Worm (Caenorhabditis elegans): ENCODE measurements around the gene znf-706.

znf-706 gene

DNA sequence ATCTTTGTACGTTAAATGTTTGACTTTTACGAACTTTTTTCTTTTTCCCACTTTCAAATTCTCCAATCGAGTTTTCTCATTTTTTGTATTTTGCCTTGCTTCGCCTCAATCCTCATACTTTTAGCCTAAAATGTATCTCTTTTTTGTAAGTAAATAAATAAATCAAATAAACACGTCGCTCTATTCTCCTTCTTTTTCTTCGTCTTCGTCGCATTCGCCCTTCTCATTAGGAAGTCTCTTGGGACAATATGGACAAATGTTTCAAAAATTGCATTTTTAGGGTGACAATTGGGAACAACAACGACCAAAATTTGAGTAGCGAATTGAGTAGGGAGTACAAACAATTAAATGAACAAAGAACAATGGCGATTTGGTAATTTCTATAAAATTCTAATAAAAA lies 4.0 kb downstream of the znf-706 start:
- TF ChIP-seq mec-3 (tag; optimal IDR thresholded peaks at IDR 0.05; ENCODE audit: borderline replicate concordance), result no peak
- TF ChIP-seq ceh-31 (tag; optimal IDR thresholded peaks at IDR 0.05), result peak; percentile 2
- peak; percentile 97 for TF ChIP-seq unc-42 (tag; optimal IDR thresholded peaks at IDR 0.05)

DNA sequence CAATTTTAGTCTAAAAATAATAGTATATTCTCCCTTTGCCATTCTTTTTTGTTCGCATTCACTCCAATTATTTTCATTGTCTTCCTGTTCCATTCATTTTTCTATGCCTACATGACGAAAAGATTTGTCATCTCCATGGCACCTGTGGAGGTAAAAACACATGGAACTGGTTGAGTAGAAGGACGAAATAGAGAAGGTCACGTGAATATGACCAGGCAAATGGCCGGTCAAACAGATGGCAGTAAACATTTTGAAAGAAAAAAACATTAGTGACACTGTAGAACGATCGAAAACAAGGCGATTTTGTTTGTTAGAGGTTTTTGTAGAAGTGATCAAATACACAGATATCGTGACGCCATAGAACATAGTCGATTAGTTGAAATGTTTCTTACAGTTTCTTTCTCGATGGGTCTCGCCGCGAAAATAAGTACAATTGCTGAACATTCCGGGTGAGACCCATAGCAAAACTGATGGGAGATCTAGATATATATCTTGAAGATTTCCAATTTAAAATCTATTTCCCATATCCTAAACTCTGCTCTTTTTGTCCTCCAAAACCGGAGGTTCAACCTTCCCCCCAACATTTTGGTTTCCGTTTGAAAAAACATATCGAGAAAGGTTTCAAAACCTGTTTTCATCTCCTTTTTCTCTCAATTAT lies 5.4 kb downstream of the znf-706 start:
- TF ChIP-seq npax-4 (tag; optimal IDR thresholded peaks at IDR 0.05), result no peak
- TF ChIP-seq ceh-19 (GFP tag; optimal IDR thresholded peaks at IDR 0.05), result no peak
- TF ChIP-seq hlh-30 (tag; optimal IDR thresholded peaks at IDR 0.05; ENCODE audit: insufficient read depth), result peak; percentile 24
- no peak for TF ChIP-seq sdc-2 (tag; optimal IDR thresholded peaks at IDR 0.05)

DNA sequence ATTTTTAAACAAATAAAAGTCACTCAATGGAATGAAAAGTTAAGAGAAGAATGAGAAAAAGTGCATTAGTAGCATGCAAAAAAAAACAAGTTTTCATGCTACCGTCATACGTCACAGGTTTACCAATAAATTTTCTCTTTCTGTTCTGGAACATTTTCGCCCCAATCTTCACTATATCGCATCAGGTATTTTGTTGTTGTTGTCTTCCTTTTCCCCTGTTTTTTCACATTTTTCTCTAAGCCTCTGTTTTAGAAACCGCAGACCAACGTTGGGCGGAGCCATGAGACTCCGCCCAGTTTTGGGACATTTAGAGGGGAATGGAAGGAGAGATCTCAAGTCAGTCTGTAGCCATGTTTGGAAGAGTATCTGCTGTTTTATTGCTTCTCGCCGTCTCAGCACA lies 7.7 kb downstream of the znf-706 start, which contains the start of gene msa-1:
msa-1 (plus strand) TSS at position 301 of the 400 bp plus-strand sequence.
- no peak for TF ChIP-seq zip-5 (tag; optimal IDR thresholded peaks at IDR 0.05)
- 0 out of 2 replicates have a peak, but pooled peaks have one; percentile 14 for TF ChIP-seq ceh-45 (GFP tag; IDR thresholded peaks at IDR 0.05)
- no peak for TF ChIP-seq madf-2 (tag; optimal IDR thresholded peaks at IDR 0.05)
- no peak for TF ChIP-seq eyg-1 (tag; optimal IDR thresholded peaks at IDR 0.05)

DNA sequence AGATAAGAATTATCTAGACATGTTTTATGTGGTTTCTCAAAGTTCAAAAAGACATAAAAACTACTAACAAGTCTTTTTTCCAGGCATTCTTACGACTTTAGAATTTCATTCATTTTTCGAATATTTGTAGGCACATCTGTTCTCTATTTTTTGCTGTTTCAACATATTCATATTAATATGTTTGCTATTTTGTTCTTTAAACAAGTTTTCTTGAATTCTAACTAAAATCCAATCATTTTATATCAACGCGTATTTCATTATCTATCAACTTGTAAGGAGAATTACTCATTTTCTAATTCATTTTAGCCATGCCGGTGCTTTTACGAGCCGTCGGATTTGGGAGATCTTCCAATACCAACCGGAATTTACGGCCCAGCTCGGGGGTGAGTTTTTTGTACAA lies 14.0 kb downstream of the znf-706 start, which contains the start of gene twk-8:
twk-8 (plus strand) TSS at position 301 of the 400 bp plus-strand sequence.
- TF ChIP-seq nhr-11 (tag; optimal IDR thresholded peaks at IDR 0.05), result no peak
- TF ChIP-seq eyg-1 (tag; optimal IDR thresholded peaks at IDR 0.05), result no peak
- no peak for TF ChIP-seq nfya-1 (tag; optimal IDR thresholded peaks at IDR 0.05)
- TF ChIP-seq rnt-1 (tag; optimal IDR thresholded peaks at IDR 0.05), result no peak
- no peak for TF ChIP-seq C08G9.2 (tag; optimal IDR thresholded peaks at IDR 0.05)
- TF ChIP-seq ceh-22 (tag; optimal IDR thresholded peaks at IDR 0.05), result no peak
- no peak for TF ChIP-seq ceh-6 (GFP tag; optimal IDR thresholded peaks at IDR 0.05)

DNA sequence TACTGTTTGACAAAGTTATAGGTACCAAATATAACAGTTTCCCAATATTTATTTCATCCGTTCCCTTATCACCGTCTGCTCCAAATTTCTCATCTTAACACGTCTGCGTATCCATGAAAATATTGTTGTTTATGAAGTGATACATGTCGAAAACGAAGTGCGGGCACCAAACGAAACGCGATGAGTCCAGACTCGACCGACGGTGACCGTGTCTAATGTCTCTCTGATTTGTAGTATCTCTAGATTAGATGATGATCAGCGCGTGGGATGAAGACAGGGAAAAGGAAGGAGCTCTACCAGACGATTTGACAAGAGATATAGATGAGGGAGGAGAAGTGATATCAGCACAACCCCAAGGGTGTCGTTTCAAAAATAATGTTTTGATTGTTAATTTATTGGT lies 15.8 kb downstream of the znf-706 start:
- TF ChIP-seq ceh-18 (tag; optimal IDR thresholded peaks at IDR 0.05) (peak; percentile 68), pat-9 (tag; optimal IDR thresholded peaks at IDR 0.05) (no peak), unc-55 (GFP tag; optimal IDR thresholded peaks at IDR 0.05) (peak; percentile 78), T23F11.4 (GFP tag; optimal IDR thresholded peaks at IDR 0.05) (no peak)

DNA sequence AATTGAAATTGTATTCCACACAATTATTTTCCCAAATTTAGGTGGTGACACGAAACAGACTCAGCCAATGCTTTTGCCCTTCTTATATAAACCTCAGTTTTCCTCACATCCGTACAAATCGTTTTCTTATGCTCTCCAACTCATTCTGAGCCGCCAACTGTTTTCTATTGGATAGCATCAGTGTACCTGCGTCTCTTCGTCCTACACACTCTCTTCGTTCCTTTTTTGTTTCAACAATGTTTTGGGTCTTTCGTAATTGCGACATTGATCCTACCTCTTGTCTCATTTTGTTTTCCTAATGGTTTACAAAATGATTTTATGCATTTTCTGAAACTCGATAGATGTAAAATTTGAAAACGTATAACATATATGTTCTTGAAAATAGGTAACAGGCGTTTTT lies 16.7 kb downstream of the znf-706 start:
- no peak for TF ChIP-seq fkh-10 (GFP tag; optimal IDR thresholded peaks at IDR 0.05)
- TF ChIP-seq nfya-1 (tag; optimal IDR thresholded peaks at IDR 0.05), result peak; percentile 19

DNA sequence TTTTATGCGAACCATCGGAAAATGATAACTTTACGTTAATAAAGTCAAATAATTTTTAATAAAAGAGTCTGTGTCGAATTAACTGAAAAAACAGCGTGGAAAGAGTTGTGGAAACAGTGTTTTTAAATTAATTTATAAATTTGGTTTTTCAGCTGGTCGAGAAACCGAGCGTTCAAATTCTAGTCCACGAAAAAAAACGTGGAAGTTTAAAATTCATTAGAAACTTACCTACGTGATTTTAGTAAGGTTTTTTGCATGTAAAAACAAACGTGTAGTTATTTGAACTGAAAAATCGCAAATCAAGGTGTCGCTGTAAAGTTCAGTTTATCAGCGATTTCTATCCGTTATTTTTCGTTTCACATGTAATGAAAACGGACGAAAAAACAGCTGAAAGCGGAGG lies 17.6 kb downstream of the znf-706 start, which contains the start of gene mans-4:
mans-4 (minus strand) TSS at position 101 of the 400 bp plus-strand sequence.
- TF ChIP-seq pha-2 (tag; optimal IDR thresholded peaks at IDR 0.05) (no peak), ceh-2 (tag; optimal IDR thresholded peaks at IDR 0.05) (no peak), hlh-6 (tag; optimal IDR thresholded peaks at IDR 0.05) (no peak), tbx-7 (tag; optimal IDR thresholded peaks at IDR 0.05) (no peak), hlh-30 (tag; optimal IDR thresholded peaks at IDR 0.05; ENCODE audit: insufficient read depth) (no peak)

DNA sequence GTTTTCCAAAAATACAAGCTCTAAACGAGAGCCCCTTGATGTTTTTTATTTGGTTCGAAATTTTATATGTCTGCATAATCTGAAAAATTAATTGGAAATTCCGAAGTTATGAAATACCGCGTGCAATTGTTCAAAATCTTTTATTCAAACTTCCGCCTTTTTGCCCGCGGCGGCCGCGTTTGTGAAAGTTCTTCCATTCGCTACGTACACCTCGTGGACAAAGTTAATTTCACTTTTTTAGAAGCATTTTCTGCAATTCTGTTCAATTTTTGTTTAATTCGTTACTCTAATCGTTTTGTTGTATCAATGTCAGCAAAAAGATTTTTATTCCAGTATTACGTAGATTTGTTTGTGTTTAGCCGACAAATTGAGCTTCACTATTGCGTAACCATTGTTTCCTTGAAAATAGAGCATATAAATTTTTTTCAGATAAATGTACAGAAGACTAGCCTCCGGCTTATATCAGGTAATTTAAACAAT lies 21.7 kb downstream of the znf-706 start, which contains the start of gene mppb-1:
mppb-1 (plus strand) TSS at position 430 of the 480 bp plus-strand sequence.
- no peak for TF ChIP-seq nfya-1 (tag; optimal IDR thresholded peaks at IDR 0.05)
- no peak for TF ChIP-seq pax-1 (tag; optimal IDR thresholded peaks at IDR 0.05)
- TF ChIP-seq F13H6.1 (tag; optimal IDR thresholded peaks at IDR 0.05), result peak; percentile 37
- TF ChIP-seq K02D7.2 (tag; optimal IDR thresholded peaks at IDR 0.05), result no peak
- no peak for TF ChIP-seq nhr-232 (tag; optimal IDR thresholded peaks at IDR 0.05)
- TF ChIP-seq ceh-31 (tag; optimal IDR thresholded peaks at IDR 0.05), result peak; percentile 95
- no peak for TF ChIP-seq pha-4 (tag; optimal IDR thresholded peaks at IDR 0.05)
- TF ChIP-seq tbx-7 (tag; optimal IDR thresholded peaks at IDR 0.05), result peak; percentile 86
- TF ChIP-seq nhr-11 (tag; optimal IDR thresholded peaks at IDR 0.05), result no peak
- peak; percentile 63 for TF ChIP-seq unc-42 (tag; optimal IDR thresholded peaks at IDR 0.05)
- TF ChIP-seq Y22D7AL.16 (tag; optimal IDR thresholded peaks at IDR 0.05), result no peak
- no peak for TF ChIP-seq ceh-24 (tag; optimal IDR thresholded peaks at IDR 0.05)
- TF ChIP-seq fax-1 (tag; optimal IDR thresholded peaks at IDR 0.05), result peak; percentile 28
- no peak for TF ChIP-seq unc-86 (tag; optimal IDR thresholded peaks at IDR 0.05)
- 0 out of 2 replicates have a peak, but pooled peaks have one; percentile 8 for TF ChIP-seq unc-3 (GFP tag; conservative IDR thresholded peaks at IDR 0.05)
- no peak for TF ChIP-seq unc-3 (tag; optimal IDR thresholded peaks at IDR 0.05)
- peak; percentile 21 for TF ChIP-seq ztf-16 (tag; optimal IDR thresholded peaks at IDR 0.05)
